Worm (Caenorhabditis elegans) whole organism, L4 larva: ENCODE results near the gene mop-25.2.

Experiments
- Y48G9A.11 ChIP-seq: fragments of 200-800 bp; sonication (Bioruptor generic); IDR thresholded peaks from 2 replicates; pipeline ENCODE4 v1.3.6; 2022; ENCODE audit warnings: missing genetic modification reagents, missing genetic modification characterization, missing compliant biosample characterization
- Y5F2A.4 ChIP-seq: fragments of 200-800 bp; sonication (Bioruptor generic); optimal IDR thresholded peaks from 2 replicates; lab custom pipeline; 2018; ENCODE audit warnings: mild to moderate bottlenecking, missing genetic modification characterization, missing compliant biosample characterization
- ama-1 ChIP-seq: fragments of 150-350 bp; optimal IDR thresholded peaks from 2 replicates; lab custom pipeline; 2014; ENCODE audit warnings: inconsistent platforms, mixed read lengths
- ceh-28 ChIP-seq: fragments of 150-350 bp; optimal IDR thresholded peaks from 2 replicates; lab custom pipeline; 2014; ENCODE audit warnings: missing biosample characterization, missing genetic modification reagents, missing genetic modification characterization
- ceh-32 ChIP-seq: sonication (generic microtip); optimal IDR thresholded peaks from 2 replicates; lab custom pipeline; 2016; ENCODE audit warnings: mild to moderate bottlenecking, missing genetic modification characterization, missing compliant biosample characterization; ENCODE audit not compliant: poor library complexity
- ceh-62 ChIP-seq: sonication (generic microtip); optimal IDR thresholded peaks from 2 replicates; lab custom pipeline; 2017; ENCODE audit warnings: missing biosample characterization, missing genetic modification characterization
- ces-1 ChIP-seq: fragments of 150-350 bp; sonication (generic microtip); optimal IDR thresholded peaks from 4 replicates; lab custom pipeline; 2014; ENCODE audit warnings: missing biosample characterization, missing genetic modification reagents, missing genetic modification characterization
- cey-2 ChIP-seq: sonication (generic microtip); optimal IDR thresholded peaks from 3 replicates; lab custom pipeline; 2017; ENCODE audit warnings: missing genetic modification characterization, mild to moderate bottlenecking, missing compliant biosample characterization, antibody characterized with exemption, borderline replicate concordance; ENCODE audit not compliant: insufficient read depth
- ctbp-1 ChIP-seq: fragments of 200-800 bp; sonication (Bioruptor generic); IDR thresholded peaks from 2 replicates; pipeline ENCODE4 v1.3.6; 2022; ENCODE audit warnings: missing genetic modification reagents, missing genetic modification characterization, missing compliant biosample characterization
- daf-19 ChIP-seq: fragments of 200-800 bp; sonication (Bioruptor generic); conservative IDR thresholded peaks from 2 replicates; pipeline ENCODE4 v1.3.6; 2022; ENCODE audit warnings: missing genetic modification characterization, missing compliant biosample characterization
- dmd-6 ChIP-seq: fragments of 200-800 bp; sonication (Bioruptor generic); IDR thresholded peaks from 2 replicates; pipeline ENCODE4 v1.3.6; 2022; ENCODE audit warnings: missing genetic modification reagents, missing genetic modification characterization, missing compliant biosample characterization
- fkh-10 ChIP-seq: fragments of 150-350 bp; optimal IDR thresholded peaks from 2 replicates; lab custom pipeline; 2014; ENCODE audit warnings: missing biosample characterization, missing genetic modification reagents, missing genetic modification characterization
- gei-8 ChIP-seq: fragments of 200-800 bp; sonication (Bioruptor generic); optimal IDR thresholded peaks from 2 replicates; lab custom pipeline; 2018; ENCODE audit warnings: mild to moderate bottlenecking, missing genetic modification characterization, missing compliant biosample characterization
- hlh-11 ChIP-seq: fragments of 200-800 bp; sonication (Bioruptor generic); optimal IDR thresholded peaks from 2 replicates; lab custom pipeline; 2018; ENCODE audit warnings: mild to moderate bottlenecking, missing genetic modification characterization, missing compliant biosample characterization
- hlh-30 ChIP-seq: sonication (generic microtip); optimal IDR thresholded peaks from 2 replicates; lab custom pipeline; 2017; ENCODE audit warnings: antibody characterized with exemption, mild to moderate bottlenecking, missing genetic modification characterization, missing compliant biosample characterization; ENCODE audit not compliant: insufficient read depth
- lin-38 ChIP-seq: fragments of 200-800 bp; sonication (Bioruptor generic); IDR thresholded peaks from 2 replicates; pipeline ENCODE4 v1.3.6; 2022; ENCODE audit warnings: missing genetic modification reagents, missing genetic modification characterization, missing compliant biosample characterization
- lir-3 ChIP-seq: sonication (generic microtip); optimal IDR thresholded peaks from 2 replicates; lab custom pipeline; 2016; ENCODE audit warnings: mild to moderate bottlenecking, missing genetic modification characterization, missing compliant biosample characterization
- lsy-2 ChIP-seq, 2 experiments: fragments of 150-350 bp in 1 of 2; sonication (generic microtip) in 1 of 2; optimal IDR thresholded peaks; 2 replicates each; lab custom pipeline; 2014 to 2017; ENCODE audit warnings: missing biosample characterization in 2 of 2, missing genetic modification characterization in 2 of 2
- mdl-1 ChIP-seq, 2 experiments: fragments of 150-350 bp in 1 of 2; sonication (generic microtip) in 1 of 2; optimal IDR thresholded peaks; 2 replicates each; lab custom pipeline; 2014 to 2017; ENCODE audit warnings: missing biosample characterization in 2 of 2, missing genetic modification characterization in 2 of 2
- mes-2 ChIP-seq: sonication (generic microtip); optimal IDR thresholded peaks from 2 replicates; lab custom pipeline; 2016; ENCODE audit warnings: missing genotype, mild to moderate bottlenecking, missing genetic modification characterization, missing compliant biosample characterization; ENCODE audit not compliant: poor library complexity, severe bottlenecking
- nhr-237 ChIP-seq: sonication (generic microtip); optimal IDR thresholded peaks from 2 replicates; lab custom pipeline; 2017; ENCODE audit warnings: missing biosample characterization, missing genetic modification characterization
- nhr-28 ChIP-seq: fragments of 150-350 bp; optimal IDR thresholded peaks from 2 replicates; lab custom pipeline; 2014; ENCODE audit warnings: missing biosample characterization, missing genetic modification characterization
- nhr-6 ChIP-seq: fragments of 150-350 bp; optimal IDR thresholded peaks from 2 replicates; lab custom pipeline; 2014; ENCODE audit warnings: missing biosample characterization, missing genetic modification characterization
- nhr-76 ChIP-seq: fragments of 150-350 bp; optimal IDR thresholded peaks from 2 replicates; lab custom pipeline; 2014; ENCODE audit warnings: missing biosample characterization, missing genetic modification characterization
- pha-4 ChIP-seq, 2 experiments: fragments of 150-350 bp in 1 of 2; fragments of 200-800 bp in 1 of 2; sonication (Bioruptor generic) in 1 of 2; IDR thresholded peaks in 1 of 2; optimal IDR thresholded peaks in 1 of 2; 2 replicates each; pipeline versions ENCODE4 v1.3.6 to Lab custom; 2014 to 2022; ENCODE audit warnings: missing genetic modification characterization in 2 of 2, missing genetic modification reagents in 2 of 2, missing biosample characterization in 1 of 2, missing compliant biosample characterization in 1 of 2
- php-3 ChIP-seq: fragments of 200-800 bp; sonication (Bioruptor generic); IDR thresholded peaks from 2 replicates; pipeline ENCODE4 v1.3.6; 2022; ENCODE audit warnings: missing genetic modification reagents, missing genetic modification characterization, missing compliant biosample characterization
- rbr-2 ChIP-seq: sonication (generic microtip); optimal IDR thresholded peaks from 2 replicates; lab custom pipeline; 2016; ENCODE audit warnings: missing genotype, missing genetic modification characterization, missing compliant biosample characterization
- snpc-1.2 ChIP-seq: fragments of 200-800 bp; sonication (Bioruptor generic); IDR thresholded peaks from 2 replicates; pipeline ENCODE4 v1.3.6; 2022; ENCODE audit warnings: missing genetic modification reagents, missing genetic modification characterization, missing compliant biosample characterization
- snpc-4 ChIP-seq: fragments of 150-350 bp; optimal IDR thresholded peaks from 2 replicates; lab custom pipeline; 2014; ENCODE audit warnings: missing biosample characterization, missing genetic modification characterization
- spr-1 ChIP-seq: sonication (generic microtip); optimal IDR thresholded peaks from 2 replicates; lab custom pipeline; 2016; ENCODE audit warnings: mild to moderate bottlenecking, missing genetic modification characterization, missing compliant biosample characterization
- tag-97 ChIP-seq: fragments of 200-800 bp; sonication (Bioruptor generic); IDR thresholded peaks from 2 replicates; pipeline ENCODE4 v1.3.6; 2022; ENCODE audit warnings: missing genetic modification characterization, missing compliant biosample characterization
- unc-39 ChIP-seq: sonication (generic microtip); optimal IDR thresholded peaks from 2 replicates; lab custom pipeline; 2017; ENCODE audit warnings: missing biosample characterization, missing genetic modification characterization
- unc-62 ChIP-seq, 3 experiments: fragments of 150-350 bp in 1 of 3; sonication (generic microtip); optimal IDR thresholded peaks in 2 of 3; peaks in 1 of 3; 1 replicate in 1 of 3; 2 replicates in 2 of 3; lab custom pipeline; 2014 to 2017; ENCODE audit warnings: missing biosample characterization in 3 of 3, missing genetic modification characterization in 3 of 3, missing genetic modification reagents in 3 of 3, missing genotype in 1 of 3
- zag-1 ChIP-seq: fragments of 150-350 bp; optimal IDR thresholded peaks from 2 replicates; lab custom pipeline; 2014; ENCODE audit warnings: missing biosample characterization, missing genetic modification characterization
- ztf-7 ChIP-seq: fragments of 150-350 bp; optimal IDR thresholded peaks from 2 replicates; lab custom pipeline; 2014; ENCODE audit warnings: missing biosample characterization, missing genetic modification characterization

Gene mop-25.2

DNA sequence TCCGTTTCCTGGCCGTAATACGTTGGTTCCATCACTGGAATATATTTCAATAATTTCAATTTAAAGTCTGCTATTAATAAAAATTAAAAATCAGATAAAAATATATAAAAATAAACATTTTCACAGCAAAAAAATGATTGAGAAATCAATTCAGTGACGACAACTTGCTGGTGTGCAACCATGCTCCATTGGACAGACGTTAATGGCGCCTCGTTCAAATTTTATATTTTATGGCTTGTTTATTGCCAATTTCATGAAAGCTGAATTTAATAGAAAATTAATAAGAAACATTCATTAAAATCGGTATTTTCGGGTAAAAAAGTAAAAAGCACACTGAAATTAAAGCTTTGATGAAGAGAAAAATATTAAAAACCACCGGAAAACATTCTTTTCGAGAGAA lies 2.7 kb upstream of the mop-25.2 start, which contains the start of gene Y53C12A.3 (continued):
- no peak for TF ChIP-seq daf-19
- TF ChIP-seq hlh-30, result peak; percentile 51
- TF ChIP-seq nhr-6, result peak; percentile 18

DNA sequence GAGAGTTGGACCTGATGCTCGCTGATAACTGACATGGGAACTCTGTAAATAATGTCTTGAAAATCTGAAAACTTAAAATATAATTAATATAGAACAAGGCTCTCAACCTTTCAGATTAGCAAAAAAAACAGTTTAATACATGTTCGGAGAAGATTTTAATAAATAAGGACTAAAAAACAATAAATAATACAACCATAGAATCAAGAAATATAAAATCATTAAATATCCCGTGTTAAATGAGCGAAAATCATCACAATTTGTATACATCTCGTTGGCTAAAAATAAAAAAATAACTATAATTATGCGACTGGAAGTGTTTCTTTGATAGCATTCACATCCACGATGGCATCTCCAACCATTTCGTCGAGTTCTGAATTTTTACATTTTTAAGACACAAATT lies 1.2 kb upstream of the mop-25.2 start, which contains the start of gene Y53C12A.10:
TSS of gene Y53C12A.10 (minus strand) at position 101 of the 400 bp plus-strand sequence.
- TF ChIP-seq tag-97 (no peak), zag-1 (tag; lab: Kevin White, UChicago) (no peak), unc-39 (no peak), rbr-2 (tag; lab: Kevin White, UChicago) (no peak), cey-2 (tag; lab: Kevin White, UChicago) (no peak), nhr-6 (no peak), Y5F2A.4 (GFP tag; lab: Kevin White, UChicago) (no peak), lin-38 (GFP tag; lab: Robert Waterston, UW) (no peak), nhr-76 (tag; lab: Kevin White, UChicago) (no peak), mes-2 (tag; lab: Kevin White, UChicago) (no peak), php-3 (GFP tag; lab: Robert Waterston, UW) (no peak)

DNA sequence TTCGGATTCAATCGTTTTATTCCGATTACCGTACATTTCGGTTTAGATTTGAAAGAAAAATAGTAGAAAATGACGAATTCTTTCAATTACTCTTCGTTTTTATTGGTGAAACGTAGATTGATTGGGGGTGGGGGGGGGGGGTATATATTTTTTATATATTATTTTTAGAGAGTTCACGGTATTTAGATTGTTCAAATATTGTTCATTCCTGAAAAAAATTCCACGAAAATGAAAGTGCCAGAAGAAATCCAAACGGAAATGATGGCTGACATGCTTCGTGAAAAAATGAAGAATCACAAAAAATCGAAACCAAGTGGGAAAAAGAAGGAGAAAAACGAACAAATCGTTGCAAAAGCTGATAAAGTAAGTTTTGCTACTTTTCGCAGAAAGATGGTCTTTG lies 3.1 kb downstream of the mop-25.2 start, which contains the start of the genes Y53C12A.8 and Y53C12A.7:
TSS of gene Y53C12A.8 (minus strand) at position 101 of the 400 bp plus-strand sequence.
TSS of gene Y53C12A.7 (plus strand) at position 181 of the 400 bp plus-strand sequence.
- no peak for TF ChIP-seq snpc-1.2 (GFP tag; lab: Robert Waterston, UW)
- no peak for TF ChIP-seq Y48G9A.11 (GFP tag; lab: Robert Waterston, UW)
- TF ChIP-seq ama-1 (lab: Kevin White, UChicago), result no peak

DNA sequence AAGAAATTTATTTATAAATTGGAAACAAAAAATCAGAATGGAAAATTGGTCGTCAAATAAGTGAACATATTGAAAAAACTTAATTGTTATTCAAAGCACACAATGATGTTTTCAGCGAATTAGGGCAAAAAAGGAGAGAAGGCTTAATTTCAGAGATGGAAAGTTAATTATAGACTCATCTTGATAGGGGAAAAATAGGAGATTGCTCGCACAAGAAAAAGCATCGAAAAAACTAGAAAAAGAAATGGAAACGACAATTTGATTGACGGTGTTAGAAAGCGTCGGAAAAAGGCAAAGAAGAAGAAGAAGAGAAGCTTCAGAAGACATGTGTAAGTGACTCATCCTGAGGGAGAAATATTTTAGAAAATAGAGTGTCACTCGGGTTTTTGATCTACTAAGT lies 7.6 kb downstream of the mop-25.2 start:
- no peak for TF ChIP-seq cey-2 (tag; lab: Kevin White, UChicago)
- peak in 1 of 2 experiments; percentile 95 for TF ChIP-seq unc-62 (GFP tag; optimal IDR thresholded peaks at IDR 0.05 in 1 of 2; lab: Kevin White, UChicago)
- no peak for TF ChIP-seq unc-62 (tag; optimal IDR thresholded peaks at IDR 0.05; lab: Kevin White, UChicago)
- no peak for TF ChIP-seq mdl-1 (tag; optimal IDR thresholded peaks at IDR 0.05; lab: Kevin White, UChicago)

DNA sequence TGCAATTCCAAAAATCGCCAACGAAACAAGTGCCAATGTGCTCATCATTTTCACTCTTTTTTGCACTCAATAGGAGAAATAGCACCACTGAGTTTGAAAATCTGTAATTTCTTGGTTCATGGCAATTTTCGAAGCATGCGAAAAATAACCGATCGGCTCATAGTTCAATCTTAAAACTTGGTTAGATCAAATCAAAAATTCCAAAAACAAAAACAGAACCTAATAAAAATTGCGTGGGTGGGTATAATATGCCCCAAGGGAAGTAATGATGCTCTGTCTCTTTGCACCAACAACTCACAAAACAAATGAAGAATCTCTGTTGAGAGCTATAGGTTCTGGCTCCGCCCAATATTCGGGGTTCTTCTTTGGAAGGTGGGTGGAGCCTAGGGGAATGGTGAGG lies 11.7 kb downstream of the mop-25.2 start, which contains the start of gene nlp-11:
TSS of gene nlp-11 (minus strand) at position 101 of the 400 bp plus-strand sequence.
- TF ChIP-seq zag-1 (tag; lab: Kevin White, UChicago) (no peak), unc-62 (GFP tag; optimal IDR thresholded peaks at IDR 0.05 in 1 of 2; lab: Kevin White, UChicago) (peak in 1 of 2 experiments; percentile 57), unc-62 (tag; optimal IDR thresholded peaks at IDR 0.05; lab: Kevin White, UChicago) (no peak)
- TF ChIP-seq, all 104 proteins: peak for 1

DNA sequence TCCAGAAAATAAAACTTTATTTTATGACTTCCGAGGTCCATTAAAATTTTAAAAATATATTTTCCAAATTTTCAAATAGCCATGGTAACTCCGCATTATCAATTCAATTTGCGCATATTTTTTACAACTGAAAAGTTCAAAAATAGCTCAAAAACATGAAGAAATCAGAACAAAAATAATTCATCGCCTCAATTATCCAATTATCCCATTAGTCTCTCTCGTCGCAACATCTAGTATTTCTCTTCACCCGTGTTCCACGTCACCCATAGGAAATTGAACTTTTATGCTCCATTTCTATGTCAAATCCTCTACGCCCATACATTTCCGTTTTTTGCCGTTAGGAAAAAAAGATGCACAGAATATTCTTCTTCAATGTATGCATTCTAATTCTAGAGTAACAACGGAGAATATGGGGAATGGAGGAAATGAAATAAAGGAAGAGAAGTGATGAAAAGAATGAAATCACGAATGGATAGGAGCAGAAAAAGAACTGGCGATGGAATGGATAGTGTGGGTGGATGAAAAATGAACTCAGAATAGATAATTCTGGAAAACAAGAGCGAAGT lies 13.4 kb downstream of the mop-25.2 start:
- TF ChIP-seq ces-1 (peak; percentile 73), fkh-10 (GFP tag; lab: Kevin White, UChicago) (peak; percentile 89), zag-1 (tag; lab: Kevin White, UChicago) (no peak), ctbp-1 (GFP tag; lab: Robert Waterston, UW) (peak; percentile 64), lsy-2 (tag; optimal IDR thresholded peaks at IDR 0.05; lab: Kevin White, UChicago) (peak in 1 of 2 experiments; percentile 12)

DNA sequence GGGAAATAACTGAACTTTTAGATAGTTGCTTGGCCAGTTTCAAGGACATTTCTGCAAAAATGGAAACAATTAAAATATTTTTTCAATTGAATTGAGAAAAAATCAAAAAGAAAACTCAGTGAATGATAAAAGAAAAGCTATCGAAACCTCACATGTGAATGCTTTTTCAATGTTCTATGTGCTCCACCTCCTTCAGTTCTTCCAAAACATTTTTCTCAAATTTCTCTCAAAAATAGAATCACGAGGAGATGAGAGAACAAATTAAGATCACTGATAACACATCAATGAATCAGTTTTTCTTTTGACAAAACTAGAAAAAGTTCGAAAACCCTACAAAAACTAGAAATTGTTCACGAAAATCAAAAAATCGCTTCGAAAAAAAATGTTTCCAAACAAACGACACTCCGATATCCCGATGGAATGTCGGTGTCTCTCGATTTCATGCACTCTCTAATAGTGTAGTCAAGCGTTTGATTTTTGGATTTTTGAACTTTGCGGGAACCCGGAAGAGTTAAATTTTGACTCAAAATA lies 16.8 kb downstream of the mop-25.2 start, which contains the start of gene ZK1320.9:
TSS of gene ZK1320.9 (minus strand) at position 51 of the 531 bp plus-strand sequence.
- TF ChIP-seq fkh-10 (GFP tag; lab: Kevin White, UChicago) (no peak), nhr-28 (tag; lab: Kevin White, UChicago) (peak; percentile 84), hlh-11 (tag; lab: Kevin White, UChicago) (no peak), spr-1 (tag; lab: Kevin White, UChicago) (no peak), dmd-6 (GFP tag; lab: Robert Waterston, UW) (peak; percentile 48; the same call in 1 of the 2 replicates), zag-1 (tag; lab: Kevin White, UChicago) (no peak), ceh-62 (tag; lab: Kevin White, UChicago) (no peak), Y48G9A.11 (GFP tag; lab: Robert Waterston, UW) (peak; percentile 52; the same call in 1 of the 2 replicates), ceh-28 (tag; lab: Kevin White, UChicago) (no peak), lir-3 (tag; lab: Kevin White, UChicago) (no peak), ztf-7 (tag; lab: Kevin White, UChicago) (no peak), nhr-237 (no peak), ceh-32 (tag; lab: Kevin White, UChicago) (no peak), pha-4 (GFP tag; IDR thresholded peaks at IDR 0.05; lab: Robert Waterston, UW) (no peak), pha-4 (tag; optimal IDR thresholded peaks at IDR 0.05; lab: Kevin White, UChicago) (peak; percentile 24), snpc-4 (tag; lab: Kevin White, UChicago) (no peak), gei-8 (GFP tag; lab: Kevin White, UChicago) (no peak)
